Worm (Caenorhabditis elegans): ENCODE results near the gene chil-7.
"Not testable (repeated sequence)": the region's sequence is repeated elsewhere in the genome, so short reads cannot be mapped to it uniquely, and the experiment has no call there.

DNA sequence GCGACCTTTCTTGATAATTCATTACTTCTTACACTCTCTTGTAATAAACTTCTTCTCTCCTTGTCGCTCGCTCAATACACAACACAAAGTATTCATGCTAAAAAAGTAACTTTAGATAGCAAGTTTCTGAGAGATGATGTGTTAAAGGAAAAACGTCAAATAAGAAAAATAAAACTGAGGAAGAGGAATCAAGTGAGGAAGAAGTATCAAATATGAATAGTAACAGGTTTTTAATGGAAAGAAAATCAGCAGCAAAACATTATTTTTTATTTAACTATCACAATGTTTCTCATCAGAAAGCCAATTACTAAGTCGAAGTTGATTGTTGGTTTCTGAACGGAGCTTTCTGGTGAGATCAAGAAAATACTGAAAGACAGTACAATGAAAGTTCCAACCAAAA lies 4.6 kb downstream of the chil-7 start, which contains the start of gene chil-1:
- not testable (repeated sequence) for TF ChIP-seq ama-1 (optimal IDR thresholded peaks at IDR 0.05); pqm-1 (tag; optimal IDR thresholded peaks at IDR 0.05); lin-11 (tag; optimal IDR thresholded peaks at IDR 0.05); Y22D7AL.16 (tag; optimal IDR thresholded peaks at IDR 0.05); tbx-2 (tag; optimal IDR thresholded peaks at IDR 0.05); ceh-22 (tag; optimal IDR thresholded peaks at IDR 0.05)
